Worm (Caenorhabditis elegans): ENCODE data around the gene kin-5.

The kin-5 gene

DNA sequence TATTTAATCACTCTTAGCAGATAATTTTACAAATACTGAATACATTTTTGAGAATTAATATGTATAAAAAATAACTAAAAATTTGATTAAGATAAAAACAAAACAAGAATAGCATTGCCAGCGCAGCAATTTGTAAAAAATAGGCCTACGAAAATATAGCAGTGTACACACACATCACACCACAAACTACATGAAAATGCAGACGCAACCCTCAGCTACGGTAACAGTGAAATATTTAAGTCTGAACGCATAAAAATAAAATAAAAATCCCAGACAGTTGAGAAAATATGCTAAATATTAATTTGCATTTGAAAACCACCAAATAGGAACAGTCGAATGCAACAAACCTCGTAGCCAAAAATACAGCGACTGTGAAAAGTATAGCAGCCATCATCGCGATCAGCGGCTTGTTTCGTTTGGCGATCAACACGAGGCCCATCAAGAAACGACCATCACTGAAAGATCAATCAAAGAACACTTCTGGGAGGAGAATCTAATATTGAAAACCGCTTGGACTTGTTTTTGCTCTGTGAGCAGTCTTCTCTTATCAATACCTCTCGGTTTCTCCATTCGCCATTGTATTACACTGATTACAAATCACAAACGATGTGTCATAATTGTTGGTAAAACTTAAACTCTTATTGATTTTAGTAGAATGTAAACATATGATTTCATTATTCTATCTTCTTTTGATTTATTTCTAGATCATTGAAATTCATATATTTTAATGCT, 29.7 kb upstream of the kin-5 start, which contains the start of gene pyp-1:
Gene pyp-1, minus strand, starts transcription at position 439 of the 732 bp plus-strand sequence.
- no peak for TF ChIP-seq C34B4.2 (tag; optimal IDR thresholded peaks at IDR 0.05)
- no peak for TF ChIP-seq hlh-17 (GFP tag; optimal IDR thresholded peaks at IDR 0.05; ENCODE audit: borderline replicate concordance)
- no peak for TF ChIP-seq nhr-28 (tag; optimal IDR thresholded peaks at IDR 0.05)
- TF ChIP-seq C16A3.4 (tag; optimal IDR thresholded peaks at IDR 0.05): no peak
- no peak for TF ChIP-seq lin-15B (tag; optimal IDR thresholded peaks at IDR 0.05)
- no peak for TF ChIP-seq C04F5.9 (tag; optimal IDR thresholded peaks at IDR 0.05)
- no peak for TF ChIP-seq nhr-84 (tag; optimal IDR thresholded peaks at IDR 0.05)
- peak; percentile 78 for TF ChIP-seq F16B12.6 (tag; optimal IDR thresholded peaks at IDR 0.05)
- no peak for TF ChIP-seq ets-5 (GFP tag; IDR thresholded peaks at IDR 0.05)
- TF ChIP-seq rnt-1 (tag; optimal IDR thresholded peaks at IDR 0.05): peak; percentile 12
- TF ChIP-seq aly-2 (tag; optimal IDR thresholded peaks at IDR 0.05): no peak
- TF ChIP-seq irx-1 (tag; optimal IDR thresholded peaks at IDR 0.05): no peak
- no peak for TF ChIP-seq fkh-4 (tag; optimal IDR thresholded peaks at IDR 0.05; ENCODE audit: borderline replicate concordance)
- no peak for TF ChIP-seq tlp-1 (tag; optimal IDR thresholded peaks at IDR 0.05)
- TF ChIP-seq nhr-47 (tag; optimal IDR thresholded peaks at IDR 0.05): peak; percentile 22
- no peak for TF ChIP-seq unc-62 (GFP tag; optimal IDR thresholded peaks at IDR 0.05)
- no peak for TF ChIP-seq vab-15 (tag; optimal IDR thresholded peaks at IDR 0.05)
- TF ChIP-seq nhr-237 (tag; optimal IDR thresholded peaks at IDR 0.05): no peak
- peak; percentile 88 for TF ChIP-seq nhr-19 (GFP tag; conservative IDR thresholded peaks at IDR 0.05)
- TF ChIP-seq nhr-11 (tag; optimal IDR thresholded peaks at IDR 0.05): no peak
- TF ChIP-seq sptf-1 (tag; optimal IDR thresholded peaks at IDR 0.05): no peak
- no peak for TF ChIP-seq ztf-11 (tag; optimal IDR thresholded peaks at IDR 0.05)
- TF ChIP-seq mdl-1 (tag; optimal IDR thresholded peaks at IDR 0.05): peak in 1 of 2 experiments; percentile 28
- TF ChIP-seq snu-23 (GFP tag; optimal IDR thresholded peaks at IDR 0.05): peak; percentile 26
- TF ChIP-seq jun-1 (tag; optimal IDR thresholded peaks at IDR 0.05): no peak
- no peak for TF ChIP-seq unc-30 (tag; optimal IDR thresholded peaks at IDR 0.05)
- TF ChIP-seq dsc-1 (tag; optimal IDR thresholded peaks at IDR 0.05): no peak
- no peak for TF ChIP-seq egl-27 (tag; optimal IDR thresholded peaks at IDR 0.05)
- peak; percentile 20 for TF ChIP-seq elt-2 (tag; optimal IDR thresholded peaks at IDR 0.05)
- no peak for TF ChIP-seq lir-3 (tag; optimal IDR thresholded peaks at IDR 0.05; ENCODE audit: poor library complexity)
- peak; percentile 11 to 72 for TF ChIP-seq lsy-2 (tag; optimal IDR thresholded peaks at IDR 0.05)
- peak; percentile 46 for TF ChIP-seq mep-1 (tag; optimal IDR thresholded peaks at IDR 0.05)
- no peak for TF ChIP-seq swsn-7 (tag; optimal IDR thresholded peaks at IDR 0.05)
- TF ChIP-seq blmp-1 (tag; optimal IDR thresholded peaks at IDR 0.05): peak; percentile 25
- no peak for TF ChIP-seq efl-1 (optimal IDR thresholded peaks at IDR 0.05)
- TF ChIP-seq efl-1 (GFP tag; optimal IDR thresholded peaks at IDR 0.05 in 1 of 2): peak in 1 of 2 experiments; percentile 28
- TF ChIP-seq ces-1 (GFP tag; optimal IDR thresholded peaks at IDR 0.05): no peak
- TF ChIP-seq ama-1 (optimal IDR thresholded peaks at IDR 0.05): no peak
- no peak for TF ChIP-seq ztf-4 (tag; optimal IDR thresholded peaks at IDR 0.05)
- peak; percentile 10 for TF ChIP-seq xbp-1 (tag; optimal IDR thresholded peaks at IDR 0.05)
- TF ChIP-seq pqm-1 (tag; optimal IDR thresholded peaks at IDR 0.05): no peak
- TF ChIP-seq pax-3 (tag; optimal IDR thresholded peaks at IDR 0.05): no peak
- no peak for TF ChIP-seq Y116A8C.19 (tag; optimal IDR thresholded peaks at IDR 0.05; ENCODE audit: borderline replicate concordance)
- TF ChIP-seq lin-35 (GFP tag; optimal IDR thresholded peaks at IDR 0.05): peak; percentile 10 to 14
- no peak for TF ChIP-seq lin-39 (tag; optimal IDR thresholded peaks at IDR 0.05)
- peak in 1 of 3 experiments; percentile 41 for TF ChIP-seq dpl-1 (GFP tag; optimal IDR thresholded peaks at IDR 0.05)
- TF ChIP-seq nhr-71 (tag; optimal IDR thresholded peaks at IDR 0.05): peak; percentile 45
- TF ChIP-seq mab-9 (GFP tag; IDR thresholded peaks at IDR 0.05): no peak
- TF ChIP-seq nhr-20 (tag; optimal IDR thresholded peaks at IDR 0.05): no peak

All from whole organism, L1 larva.